Worm (Caenorhabditis elegans) whole organism, early embryonic: Measurements from ENCODE around the gene C15H9.9.

Source experiments
- B0310.2 ChIP-seq: sonication (generic microtip); optimal IDR thresholded peaks from 2 replicates; lab custom pipeline; 2016; ENCODE audit warnings: mild to moderate bottlenecking, missing genetic modification characterization, missing compliant biosample characterization
- aly-1 ChIP-seq: sonication (generic microtip); optimal IDR thresholded peaks from 2 replicates; lab custom pipeline; 2016; ENCODE audit warnings: missing genetic modification characterization, missing compliant biosample characterization
- ama-1 ChIP-seq: fragments of 150-350 bp; optimal IDR thresholded peaks from 2 replicates; lab custom pipeline; 2014
- flt-1 ChIP-seq: fragments of 200-800 bp; sonication (Bioruptor generic); IDR thresholded peaks from 2 replicates; pipeline ENCODE4 v1.3.6; 2022; ENCODE audit warnings: missing genetic modification characterization, missing compliant biosample characterization
- hmbx-1 ChIP-seq: sonication (generic microtip); optimal IDR thresholded peaks from 2 replicates; lab custom pipeline; 2016; ENCODE audit warnings: mild to moderate bottlenecking, missing genetic modification characterization, missing compliant biosample characterization
- hmg-4 ChIP-seq: fragments of 200-800 bp; sonication (Bioruptor generic); optimal IDR thresholded peaks from 2 replicates; lab custom pipeline; 2018; ENCODE audit warnings: mild to moderate bottlenecking, missing genetic modification characterization, missing compliant biosample characterization
- hnd-1 ChIP-seq: sonication (generic microtip); optimal IDR thresholded peaks from 2 replicates; lab custom pipeline; 2016; ENCODE audit warnings: missing genetic modification characterization, missing compliant biosample characterization
- sea-1 ChIP-seq: fragments of 200-800 bp; sonication (Bioruptor generic); conservative IDR thresholded peaks from 2 replicates; pipeline ENCODE4 v1.3.6; 2022; ENCODE audit warnings: missing genetic modification characterization, missing compliant biosample characterization

ce11 chrX:6129277-6129676 is 1.2 kb upstream of the C15H9.9 start:
- TF ChIP-seq flt-1 (GFP tag; lab: Robert Waterston, UW) (no peak), ama-1 (no peak), hmg-4 (GFP tag; lab: Kevin White, UChicago) (no peak), hnd-1 (tag; lab: Kevin White, UChicago) (no peak), hmbx-1 (no peak), sea-1 (GFP tag; lab: Robert Waterston, UW) (no peak), B0310.2 (tag; lab: Kevin White, UChicago) (no peak), aly-1 (tag; lab: Kevin White, UChicago) (no peak)
